Worm (Caenorhabditis elegans) whole organism, L1 larva: ENCODE measurements around the gene Y25C1A.6.

Source experiments
- C04F5.9 ChIP-seq: sonication (generic microtip); optimal IDR thresholded peaks from 2 replicates; lab custom pipeline; 2016; ENCODE audit warnings: missing genetic modification characterization, missing compliant biosample characterization
- C34B4.2 ChIP-seq: sonication (generic microtip); optimal IDR thresholded peaks from 2 replicates; lab custom pipeline; 2017; ENCODE audit warnings: mild to moderate bottlenecking, missing genetic modification characterization, missing compliant biosample characterization
- F16B12.6 ChIP-seq: fragments of 150-350 bp; optimal IDR thresholded peaks from 2 replicates; lab custom pipeline; 2014; ENCODE audit warnings: missing biosample characterization, missing genetic modification characterization
- Y116A8C.19 ChIP-seq: sonication (generic microtip); optimal IDR thresholded peaks from 2 replicates; lab custom pipeline; 2016; ENCODE audit warnings: missing compliant biosample characterization, missing genetic modification characterization, borderline replicate concordance
- aha-1 ChIP-seq: fragments of 150-350 bp; optimal IDR thresholded peaks from 2 replicates; lab custom pipeline; 2014; ENCODE audit warnings: missing biosample characterization, missing genetic modification characterization
- alr-1 ChIP-seq: fragments of 200-800 bp; sonication (Bioruptor generic); optimal IDR thresholded peaks from 2 replicates; lab custom pipeline; 2018; ENCODE audit warnings: borderline replicate concordance, mild to moderate bottlenecking, missing genetic modification characterization, missing compliant biosample characterization
- aly-2 ChIP-seq: fragments of 150-350 bp; optimal IDR thresholded peaks from 2 replicates; lab custom pipeline; 2014; ENCODE audit warnings: missing biosample characterization, missing genetic modification characterization
- ama-1 ChIP-seq: fragments of 150-350 bp; optimal IDR thresholded peaks from 2 replicates; lab custom pipeline; 2014
- ceh-82 ChIP-seq, 3 experiments: fragments of 150-350 bp in 1 of 3; sonication (generic microtip) in 2 of 3; optimal IDR thresholded peaks; 2 replicates each; lab custom pipeline; 2014 to 2017; ENCODE audit warnings: missing biosample characterization in 3 of 3, missing genetic modification characterization in 3 of 3
- ceh-88 ChIP-seq: fragments of 200-800 bp; sonication (Bioruptor generic); IDR thresholded peaks from 2 replicates; pipeline ENCODE4 v1.3.6; 2022; ENCODE audit warnings: missing genetic modification characterization, missing compliant biosample characterization
- ces-1 ChIP-seq: fragments of 150-350 bp; optimal IDR thresholded peaks from 2 replicates; lab custom pipeline; 2014; ENCODE audit warnings: missing biosample characterization, missing genetic modification reagents, missing genetic modification characterization
- dsc-1 ChIP-seq: sonication (generic microtip); optimal IDR thresholded peaks from 2 replicates; lab custom pipeline; 2016; ENCODE audit warnings: mild to moderate bottlenecking, missing genetic modification characterization, missing compliant biosample characterization
- efl-3 ChIP-seq: fragments of 200-800 bp; sonication (Bioruptor generic); optimal IDR thresholded peaks from 2 replicates; lab custom pipeline; 2018; ENCODE audit warnings: mild to moderate bottlenecking, missing genetic modification characterization, missing compliant biosample characterization
- egl-13 ChIP-seq: sonication (generic microtip); optimal IDR thresholded peaks from 2 replicates; lab custom pipeline; 2016; ENCODE audit warnings: missing genotype, missing genetic modification reagents, missing genetic modification characterization, missing compliant biosample characterization
- egl-27 ChIP-seq, 2 experiments: fragments of 150-350 bp in 1 of 2; sonication (generic microtip); optimal IDR thresholded peaks; 3 replicates each; lab custom pipeline; 2017 to 2018; ENCODE audit warnings: missing biosample characterization in 2 of 2, missing genetic modification characterization in 2 of 2, missing genetic modification reagents in 2 of 2
- elt-2 ChIP-seq: sonication (generic microtip); optimal IDR thresholded peaks from 2 replicates; lab custom pipeline; 2016; ENCODE audit warnings: missing genetic modification characterization, mild to moderate bottlenecking, inconsistent platforms, missing compliant biosample characterization, missing genetic modification reagents
- ets-5 ChIP-seq: fragments of 200-800 bp; sonication (Bioruptor generic); IDR thresholded peaks from 2 replicates; pipeline ENCODE4 v1.3.6; 2022; ENCODE audit warnings: missing genetic modification characterization, missing compliant biosample characterization
- fkh-10 ChIP-seq: sonication (generic microtip); optimal IDR thresholded peaks from 2 replicates; lab custom pipeline; 2017; ENCODE audit warnings: missing biosample characterization, missing genetic modification reagents, missing genetic modification characterization
- fos-1 ChIP-seq: fragments of 150-350 bp; optimal IDR thresholded peaks from 2 replicates; lab custom pipeline; 2014; ENCODE audit warnings: missing biosample characterization, missing genetic modification characterization
- hpl-2 ChIP-seq: fragments of 150-350 bp; optimal IDR thresholded peaks from 2 replicates; lab custom pipeline; 2014; ENCODE audit warnings: missing biosample characterization, missing genetic modification reagents, missing genetic modification characterization
- isw-1 ChIP-seq: fragments of 200-800 bp; sonication (Bioruptor generic); IDR thresholded peaks from 2 replicates; pipeline ENCODE4 v1.3.6; 2022; ENCODE audit warnings: missing genetic modification characterization, missing compliant biosample characterization
- jun-1 ChIP-seq: fragments of 150-350 bp; optimal IDR thresholded peaks from 2 replicates; lab custom pipeline; 2014; ENCODE audit warnings: missing biosample characterization, missing genetic modification reagents, missing genetic modification characterization
- lin-13 ChIP-seq: fragments of 150-350 bp; optimal IDR thresholded peaks from 2 replicates; lab custom pipeline; 2014; ENCODE audit warnings: missing biosample characterization, missing genetic modification reagents, missing genetic modification characterization
- lin-15B ChIP-seq: fragments of 150-350 bp; sonication (generic microtip); optimal IDR thresholded peaks from 3 replicates; lab custom pipeline; 2014; ENCODE audit warnings: missing biosample characterization, missing genetic modification characterization
- lin-35 ChIP-seq, 2 experiments: fragments of 150-350 bp; optimal IDR thresholded peaks; 2 replicates each; lab custom pipeline; 2014; ENCODE audit warnings: missing biosample characterization in 2 of 2, missing genetic modification characterization in 2 of 2, missing genetic modification reagents in 2 of 2
- lsy-2 ChIP-seq, 2 experiments: fragments of 150-350 bp; optimal IDR thresholded peaks; 2 replicates each; lab custom pipeline; 2014; ENCODE audit warnings: missing biosample characterization in 2 of 2, missing genetic modification characterization in 2 of 2
- mab-9 ChIP-seq: fragments of 200-800 bp; sonication (Bioruptor generic); IDR thresholded peaks from 2 replicates; pipeline ENCODE4 v1.3.6; 2022; ENCODE audit warnings: missing genetic modification reagents, missing genetic modification characterization, missing compliant biosample characterization
- mep-1 ChIP-seq: fragments of 150-350 bp; optimal IDR thresholded peaks from 2 replicates; lab custom pipeline; 2014; ENCODE audit warnings: missing biosample characterization, missing genetic modification characterization
- nhr-11 ChIP-seq: fragments of 150-350 bp; optimal IDR thresholded peaks from 2 replicates; lab custom pipeline; 2014; ENCODE audit warnings: missing biosample characterization, missing genetic modification characterization
- nhr-19 ChIP-seq: fragments of 200-800 bp; sonication (Bioruptor generic); conservative IDR thresholded peaks from 2 replicates; pipeline ENCODE4 v1.3.6; 2022; ENCODE audit warnings: missing genetic modification characterization, missing compliant biosample characterization
- nhr-20 ChIP-seq: sonication (generic microtip); optimal IDR thresholded peaks from 2 replicates; lab custom pipeline; 2016; ENCODE audit warnings: mild to moderate bottlenecking, missing genetic modification characterization, missing compliant biosample characterization
- nhr-47 ChIP-seq: sonication (generic microtip); optimal IDR thresholded peaks from 2 replicates; lab custom pipeline; 2016; ENCODE audit warnings: mild to moderate bottlenecking, missing genetic modification characterization, moderate library complexity, missing compliant biosample characterization
- nhr-76 ChIP-seq: sonication (generic microtip); optimal IDR thresholded peaks from 2 replicates; lab custom pipeline; 2017; ENCODE audit warnings: missing biosample characterization, missing genetic modification characterization
- nhr-77 ChIP-seq: fragments of 150-350 bp; optimal IDR thresholded peaks from 2 replicates; lab custom pipeline; 2014; ENCODE audit warnings: missing biosample characterization, missing genetic modification characterization
- nhr-90 ChIP-seq: sonication (generic microtip); optimal IDR thresholded peaks from 2 replicates; lab custom pipeline; 2016; ENCODE audit warnings: mild to moderate bottlenecking, missing genetic modification characterization, missing compliant biosample characterization; ENCODE audit not compliant: poor library complexity
- pag-3 ChIP-seq: sonication (generic microtip); optimal IDR thresholded peaks from 2 replicates; lab custom pipeline; 2017; ENCODE audit warnings: missing genetic modification characterization, mild to moderate bottlenecking, missing compliant biosample characterization, antibody characterized with exemption, borderline replicate concordance; ENCODE audit not compliant: insufficient read depth
- rnt-1 ChIP-seq: sonication (generic microtip); optimal IDR thresholded peaks from 2 replicates; lab custom pipeline; 2016; ENCODE audit warnings: mild to moderate bottlenecking, missing genetic modification characterization, moderate library complexity, missing compliant biosample characterization
- snpc-4 ChIP-seq: fragments of 150-350 bp; optimal IDR thresholded peaks from 2 replicates; lab custom pipeline; 2014; ENCODE audit warnings: missing biosample characterization, missing genetic modification characterization
- snu-23 ChIP-seq: sonication (generic microtip); optimal IDR thresholded peaks from 2 replicates; lab custom pipeline; 2016; ENCODE audit warnings: missing genetic modification characterization, missing compliant biosample characterization
- sptf-1 ChIP-seq: fragments of 150-350 bp; optimal IDR thresholded peaks from 2 replicates; lab custom pipeline; 2014; ENCODE audit warnings: missing biosample characterization, missing genetic modification characterization
- tbx-2 ChIP-seq: sonication (generic microtip); optimal IDR thresholded peaks from 2 replicates; lab custom pipeline; 2016; ENCODE audit warnings: missing genetic modification characterization, missing compliant biosample characterization
- tlp-1 ChIP-seq: fragments of 150-350 bp; optimal IDR thresholded peaks from 2 replicates; lab custom pipeline; 2014; ENCODE audit warnings: missing biosample characterization, missing genetic modification characterization
- unc-30 ChIP-seq: sonication (generic microtip); optimal IDR thresholded peaks from 2 replicates; lab custom pipeline; 2017; ENCODE audit warnings: missing biosample characterization, missing genetic modification characterization
- unc-62 ChIP-seq: fragments of 150-350 bp; optimal IDR thresholded peaks from 2 replicates; lab custom pipeline; 2014; ENCODE audit warnings: missing biosample characterization, missing genetic modification reagents, missing genetic modification characterization
- unc-98 ChIP-seq: fragments of 200-800 bp; sonication (Bioruptor generic); IDR thresholded peaks from 2 replicates; pipeline ENCODE4 v1.3.6; 2022; ENCODE audit warnings: missing genetic modification characterization, missing compliant biosample characterization
- xbp-1 ChIP-seq: sonication (generic microtip); optimal IDR thresholded peaks from 2 replicates; lab custom pipeline; 2016; ENCODE audit warnings: missing genetic modification characterization, missing compliant biosample characterization
- zag-1 ChIP-seq: fragments of 150-350 bp; optimal IDR thresholded peaks from 2 replicates; lab custom pipeline; 2014; ENCODE audit warnings: missing biosample characterization, missing genetic modification characterization
- ztf-11 ChIP-seq, 2 experiments: sonication (generic microtip); optimal IDR thresholded peaks; 2 replicates each; lab custom pipeline; 2016 to 2017; ENCODE audit warnings: missing genetic modification characterization in 2 of 2, missing biosample characterization in 1 of 2, missing compliant biosample characterization in 1 of 2

Gene Y25C1A.6

ce11 chrII:3043358-3043757, 17.5 kb upstream of the Y25C1A.6 start, which contains the start of gene B0454.8:
TSS of gene B0454.8 (minus strand) at chrII:3043458.
- TF ChIP-seq nhr-11 (tag; lab: Kevin White, UChicago) (no peak), unc-98 (GFP tag; lab: Robert Waterston, UW) (no peak), rnt-1 (no peak), efl-3 (GFP tag; lab: Kevin White, UChicago) (no peak), lin-35 (GFP tag; optimal IDR thresholded peaks at IDR 0.05; lab: Kevin White, UChicago) (no peak), nhr-77 (no peak), zag-1 (tag; lab: Kevin White, UChicago) (no peak), C34B4.2 (tag; lab: Kevin White, UChicago) (no peak), hpl-2 (GFP tag; lab: Kevin White, UChicago) (no peak), lin-15B (tag; lab: Kevin White, UChicago) (no peak), nhr-20 (tag; lab: Kevin White, UChicago) (no peak), nhr-47 (tag; lab: Kevin White, UChicago) (no peak), tbx-2 (tag; lab: Kevin White, UChicago) (no peak), isw-1 (GFP tag; lab: Robert Waterston, UW) (no peak), nhr-90 (no peak), ces-1 (no peak), dsc-1 (no peak), lsy-2 (tag; optimal IDR thresholded peaks at IDR 0.05; lab: Kevin White, UChicago) (no peak), egl-13 (tag; lab: Kevin White, UChicago) (no peak)

- TF ChIP-seq ztf-11 (tag; optimal IDR thresholded peaks at IDR 0.05; lab: Kevin White, UChicago) (no peak), efl-3 (GFP tag; lab: Kevin White, UChicago) (no peak), elt-2 (no peak), ceh-82 (tag; optimal IDR thresholded peaks at IDR 0.05; lab: Kevin White, UChicago) (no peak), alr-1 (no peak), mep-1 (no peak), ama-1 (lab: Kevin White, UChicago) (no peak), Y116A8C.19 (tag; lab: Kevin White, UChicago) (no peak), snpc-4 (tag; lab: Kevin White, UChicago) (no peak), egl-13 (tag; lab: Kevin White, UChicago) (no peak), mab-9 (GFP tag; lab: Robert Waterston, UW) (no peak), nhr-76 (no peak)
Observed at ce11 chrII:3044023-3044422, 16.9 kb upstream of the Y25C1A.6 start, which contains the start of gene sri-29. TSS of gene sri-29 (plus strand) at chrII:3044323.

- TF ChIP-seq tlp-1 (tag; lab: Kevin White, UChicago) = no peak
- TF ChIP-seq fos-1 (tag; lab: Kevin White, UChicago) = no peak
- no peak for TF ChIP-seq pag-3 (tag; lab: Kevin White, UChicago)
- no peak for TF ChIP-seq snpc-4 (tag; lab: Kevin White, UChicago)
- TF ChIP-seq tbx-2 (tag; lab: Kevin White, UChicago) = no peak
- no peak for TF ChIP-seq fkh-10 (GFP tag; lab: Kevin White, UChicago)
- TF ChIP-seq aly-2 (tag; lab: Kevin White, UChicago) = no peak
- TF ChIP-seq nhr-19 (GFP tag; lab: Robert Waterston, UW) = no peak
- TF ChIP-seq unc-62 (GFP tag; lab: Kevin White, UChicago) = no peak
- TF ChIP-seq xbp-1 (tag; lab: Kevin White, UChicago) = no peak
- no peak for TF ChIP-seq ets-5 (GFP tag; lab: Robert Waterston, UW)
- no peak for TF ChIP-seq elt-2
Observed at ce11 chrII:3045422-3045821, 15.5 kb upstream of the Y25C1A.6 start.

- TF ChIP-seq fkh-10 (GFP tag; lab: Kevin White, UChicago) (no peak), unc-30 (tag; lab: Kevin White, UChicago) (no peak), aha-1 (tag; lab: Kevin White, UChicago) (no peak), egl-27 (tag; optimal IDR thresholded peaks at IDR 0.05; lab: Kevin White, UChicago) (no peak), lin-13 (GFP tag; lab: Kevin White, UChicago) (no peak), sptf-1 (tag; lab: Kevin White, UChicago) (no peak), Y116A8C.19 (tag; lab: Kevin White, UChicago) (no peak), F16B12.6 (tag; lab: Kevin White, UChicago) (no peak), aly-2 (tag; lab: Kevin White, UChicago) (no peak), ceh-88 (no peak), C04F5.9 (tag; lab: Kevin White, UChicago) (no peak), snu-23 (GFP tag; lab: Kevin White, UChicago) (no peak), nhr-76 (no peak), zag-1 (tag; lab: Kevin White, UChicago) (no peak), jun-1 (tag; lab: Kevin White, UChicago) (no peak)
Observed at ce11 chrII:3045875-3046274, 15.0 kb upstream of the Y25C1A.6 start, which contains the start of gene sri-30. TSS of gene sri-30 (plus strand) at chrII:3046175.
